Worm (Caenorhabditis elegans) whole organism, L1 larva: Measurements from ENCODE around the gene M60.6.

Experiments
- C04F5.9 ChIP-seq: sonication (generic microtip); optimal IDR thresholded peaks from 2 replicates; lab custom pipeline; 2016; ENCODE audit warnings: missing genetic modification characterization, missing compliant biosample characterization
- aly-2 ChIP-seq: fragments of 150-350 bp; optimal IDR thresholded peaks from 2 replicates; lab custom pipeline; 2014; ENCODE audit warnings: missing biosample characterization, missing genetic modification characterization
- egl-27 ChIP-seq, 2 experiments: fragments of 150-350 bp in 1 of 2; sonication (generic microtip); optimal IDR thresholded peaks; 3 replicates each; lab custom pipeline; 2017 to 2018; ENCODE audit warnings: missing biosample characterization in 2 of 2, missing genetic modification characterization in 2 of 2, missing genetic modification reagents in 2 of 2
- fkh-10 ChIP-seq: sonication (generic microtip); optimal IDR thresholded peaks from 2 replicates; lab custom pipeline; 2017; ENCODE audit warnings: missing biosample characterization, missing genetic modification reagents, missing genetic modification characterization
- hlh-17 ChIP-seq: fragments of 200-800 bp; sonication (Bioruptor generic); optimal IDR thresholded peaks from 2 replicates; lab custom pipeline; 2018; ENCODE audit warnings: missing genetic modification characterization, mild to moderate bottlenecking, missing compliant biosample characterization, moderate library complexity, borderline replicate concordance
- lin-14 ChIP-seq: fragments of 200-800 bp; sonication (Bioruptor generic); optimal IDR thresholded peaks from 2 replicates; lab custom pipeline; 2018; ENCODE audit warnings: mild to moderate bottlenecking, missing genetic modification characterization, moderate library complexity, missing compliant biosample characterization
- mdl-1 ChIP-seq, 2 experiments: fragments of 150-350 bp; optimal IDR thresholded peaks; 2 replicates each; lab custom pipeline; 2014 to 2017; ENCODE audit warnings: missing biosample characterization in 2 of 2, missing genetic modification characterization in 2 of 2, inconsistent platforms in 1 of 2
- pag-3 ChIP-seq: sonication (generic microtip); optimal IDR thresholded peaks from 2 replicates; lab custom pipeline; 2017; ENCODE audit warnings: missing genetic modification characterization, mild to moderate bottlenecking, missing compliant biosample characterization, antibody characterized with exemption, borderline replicate concordance; ENCODE audit not compliant: insufficient read depth
- sox-4 ChIP-seq: sonication (generic microtip); optimal IDR thresholded peaks from 2 replicates; lab custom pipeline; 2016; ENCODE audit warnings: missing genetic modification characterization, missing compliant biosample characterization
- tbx-2 ChIP-seq: sonication (generic microtip); optimal IDR thresholded peaks from 2 replicates; lab custom pipeline; 2016; ENCODE audit warnings: missing genetic modification characterization, missing compliant biosample characterization
- vab-15 ChIP-seq: sonication (generic microtip); optimal IDR thresholded peaks from 2 replicates; lab custom pipeline; 2017; ENCODE audit warnings: missing genotype, mild to moderate bottlenecking, missing genetic modification characterization, missing compliant biosample characterization
- ztf-11 ChIP-seq, 2 experiments: sonication (generic microtip); optimal IDR thresholded peaks; 2 replicates each; lab custom pipeline; 2016 to 2017; ENCODE audit warnings: missing genetic modification characterization in 2 of 2, missing biosample characterization in 1 of 2, missing compliant biosample characterization in 1 of 2

ce11 chrX:8233554-8233953 is 18.7 kb downstream of the M60.6 start:
- TF ChIP-seq pag-3 (tag; lab: Kevin White, UChicago) (no peak), egl-27 (tag; optimal IDR thresholded peaks at IDR 0.05; lab: Kevin White, UChicago) (no peak), fkh-10 (GFP tag; lab: Kevin White, UChicago) (no peak), hlh-17 (GFP tag; lab: Kevin White, UChicago) (no peak), ztf-11 (tag; optimal IDR thresholded peaks at IDR 0.05; lab: Kevin White, UChicago) (no peak), tbx-2 (tag; lab: Kevin White, UChicago) (no peak), aly-2 (tag; lab: Kevin White, UChicago) (no peak), vab-15 (no peak), lin-14 (GFP tag; lab: Kevin White, UChicago) (peak; percentile 58), mdl-1 (tag; optimal IDR thresholded peaks at IDR 0.05; lab: Kevin White, UChicago) (peak in 1 of 2 experiments; percentile 4), sox-4 (tag; lab: Kevin White, UChicago) (no peak), C04F5.9 (tag; lab: Kevin White, UChicago) (no peak)
